Fruit fly (Drosophila melanogaster): Measurements from ENCODE around the gene Pdi.

Gene Pdi

dm6 chr3L:15142004-15142890 is at the start of gene Pdi:
Gene Pdi (minus strand): TSS chr3L:15142840.
- no peak for TF ChIP-seq CG17801 (GFP tag; optimal IDR thresholded peaks at IDR 0.05; ENCODE audit: partially characterized antibody)

dm6 chr3L:15192172-15192571 is 49.5 kb upstream of the Pdi start:
- no peak for TF ChIP-seq CG17801 (GFP tag; optimal IDR thresholded peaks at IDR 0.05; ENCODE audit: partially characterized antibody)

- no peak for TF ChIP-seq CG17801 (GFP tag; optimal IDR thresholded peaks at IDR 0.05; ENCODE audit: partially characterized antibody)
These were observed 47.1 kb upstream of the Pdi start for dm6 chr3L:15189707-15190106.

dm6 chr3L:15188735-15189134 is 46.1 kb upstream of the Pdi start:
- no peak for TF ChIP-seq CG17801 (GFP tag; optimal IDR thresholded peaks at IDR 0.05; ENCODE audit: partially characterized antibody)

- no peak for TF ChIP-seq CG17801 (GFP tag; optimal IDR thresholded peaks at IDR 0.05; ENCODE audit: partially characterized antibody)
These were observed 45.1 kb upstream of the Pdi start for dm6 chr3L:15187782-15188181.

- no peak for TF ChIP-seq CG17801 (GFP tag; optimal IDR thresholded peaks at IDR 0.05; ENCODE audit: partially characterized antibody)
These were observed 38.2 kb upstream of the Pdi start for dm6 chr3L:15180816-15181215.

dm6 chr3L:15178618-15179017 is 36.0 kb upstream of the Pdi start:
- no peak for TF ChIP-seq CG17801 (GFP tag; optimal IDR thresholded peaks at IDR 0.05; ENCODE audit: partially characterized antibody)

dm6 chr3L:15176641-15177215 is 34.1 kb upstream of the Pdi start:
- TF ChIP-seq CG17801 (GFP tag; optimal IDR thresholded peaks at IDR 0.05; ENCODE audit: partially characterized antibody), result no peak

dm6 chr3L:15174823-15175222 is 32.2 kb upstream of the Pdi start:
- TF ChIP-seq CG17801 (GFP tag; optimal IDR thresholded peaks at IDR 0.05; ENCODE audit: partially characterized antibody), result no peak

- no peak for TF ChIP-seq CG17801 (GFP tag; optimal IDR thresholded peaks at IDR 0.05; ENCODE audit: partially characterized antibody)
These were observed 31.4 kb upstream of the Pdi start for dm6 chr3L:15174086-15174485.

- no peak for TF ChIP-seq CG17801 (GFP tag; optimal IDR thresholded peaks at IDR 0.05; ENCODE audit: partially characterized antibody)
These were observed 29.9 kb upstream of the Pdi start for dm6 chr3L:15172404-15173055.

dm6 chr3L:15171769-15172403 is 29.2 kb upstream of the Pdi start:
- no peak for TF ChIP-seq CG17801 (GFP tag; optimal IDR thresholded peaks at IDR 0.05; ENCODE audit: partially characterized antibody)

dm6 chr3L:15169795-15170194 is 27.2 kb upstream of the Pdi start:
- TF ChIP-seq CG17801 (GFP tag; optimal IDR thresholded peaks at IDR 0.05; ENCODE audit: partially characterized antibody), result no peak

- TF ChIP-seq CG17801 (GFP tag; optimal IDR thresholded peaks at IDR 0.05; ENCODE audit: partially characterized antibody), result no peak
These were observed 26.4 kb upstream of the Pdi start for dm6 chr3L:15169010-15169409.

dm6 chr3L:15163414-15163813 is 20.8 kb upstream of the Pdi start, which contains the start of gene CG7011:
Gene CG7011 (minus strand): TSS chr3L:15163628.
- no peak for TF ChIP-seq CG17801 (GFP tag; optimal IDR thresholded peaks at IDR 0.05; ENCODE audit: partially characterized antibody)
